Fruit fly (Drosophila melanogaster) whole organism, prepupa: Measurements from ENCODE around the gene scat.

Experiments used
- Blimp-1 ChIP-seq: fragments of 200-800 bp; sonication (Bioruptor generic); optimal IDR thresholded peaks from 3 replicates; lab custom pipeline; 2017; ENCODE audit warnings: missing biosample characterization, missing genetic modification characterization, mild to moderate bottlenecking, moderate library complexity, missing genetic modification reagents
- CG10631 ChIP-seq: fragments of 200-800 bp; sonication (Bioruptor generic); optimal IDR thresholded peaks from 2 replicates; lab custom pipeline; 2016; ENCODE audit warnings: missing biosample characterization, missing genetic modification characterization
- CG10669 ChIP-seq: fragments of 200-800 bp; sonication (Bioruptor generic); optimal IDR thresholded peaks from 3 replicates; lab custom pipeline; 2018; ENCODE audit warnings: missing biosample characterization, mild to moderate bottlenecking, missing genetic modification characterization, moderate library complexity
- CG11294 ChIP-seq: fragments of 200-800 bp; sonication (Bioruptor generic); IDR thresholded peaks from 2 replicates; pipeline ENCODE4 v1.3.6; 2022; ENCODE audit warnings: missing biosample characterization, missing genetic modification characterization
- CG11762 ChIP-seq: fragments of 200-800 bp; sonication (Bioruptor generic); optimal IDR thresholded peaks from 3 replicates; lab custom pipeline; 2016; ENCODE audit warnings: missing biosample characterization, missing genetic modification characterization; ENCODE audit not compliant: insufficient read depth
- CG11902 ChIP-seq: fragments of 200-800 bp; sonication (Bioruptor generic); optimal IDR thresholded peaks from 3 replicates; lab custom pipeline; 2016; ENCODE audit warnings: missing biosample characterization, missing genetic modification characterization
- CG1621 ChIP-seq: fragments of 200-800 bp; sonication (Bioruptor generic); optimal IDR thresholded peaks from 3 replicates; lab custom pipeline; 2018; ENCODE audit warnings: missing biosample characterization, mild to moderate bottlenecking, missing genetic modification characterization
- CG3032 ChIP-seq: fragments of 200-800 bp; optimal IDR thresholded peaks from 2 replicates; lab custom pipeline; 2019; ENCODE audit warnings: missing biosample characterization, mild to moderate bottlenecking, missing genetic modification characterization, moderate library complexity
- CG31627 ChIP-seq: fragments of 200-800 bp; sonication (Bioruptor generic); optimal IDR thresholded peaks from 3 replicates; lab custom pipeline; 2016; ENCODE audit warnings: missing biosample characterization, missing genetic modification characterization
- CG32006 ChIP-seq: fragments of 200-800 bp; sonication (Bioruptor generic); optimal IDR thresholded peaks from 3 replicates; lab custom pipeline; 2017; ENCODE audit warnings: missing biosample characterization, mild to moderate bottlenecking, missing genetic modification characterization
- CG34406 ChIP-seq: fragments of 200-800 bp; sonication (Bioruptor generic); optimal IDR thresholded peaks from 3 replicates; lab custom pipeline; 2016; ENCODE audit warnings: missing biosample characterization, missing genetic modification characterization
- CG3919 ChIP-seq: fragments of 200-800 bp; sonication (Bioruptor generic); optimal IDR thresholded peaks from 3 replicates; lab custom pipeline; 2016; ENCODE audit warnings: missing biosample characterization, missing genetic modification characterization
- CG6276 ChIP-seq: fragments of 200-800 bp; sonication (Bioruptor generic); optimal IDR thresholded peaks from 2 replicates; lab custom pipeline; 2017; ENCODE audit warnings: missing biosample characterization, mild to moderate bottlenecking, missing genetic modification characterization
- CG6792 ChIP-seq: fragments of 200-800 bp; sonication (Bioruptor generic); optimal IDR thresholded peaks from 3 replicates; lab custom pipeline; 2016; ENCODE audit warnings: missing biosample characterization, missing genetic modification characterization
- CG6808 ChIP-seq: fragments of 200-800 bp; sonication (Bioruptor generic); optimal IDR thresholded peaks from 3 replicates; lab custom pipeline; 2017; ENCODE audit warnings: missing biosample characterization, missing genetic modification characterization, mild to moderate bottlenecking, moderate library complexity, missing genetic modification reagents
- CG6854 ChIP-seq: fragments of 200-800 bp; sonication (Bioruptor generic); optimal IDR thresholded peaks from 2 replicates; lab custom pipeline; 2017; ENCODE audit warnings: missing biosample characterization, mild to moderate bottlenecking, missing genetic modification characterization
- CG7368 ChIP-seq: fragments of 200-800 bp; sonication (Bioruptor generic); optimal IDR thresholded peaks from 3 replicates; lab custom pipeline; 2016; ENCODE audit warnings: missing biosample characterization, missing genetic modification characterization
- CG8119 ChIP-seq: fragments of 200-800 bp; sonication (Bioruptor generic); IDR thresholded peaks from 3 replicates; pipeline ENCODE4 v1.3.6; 2022; ENCODE audit warnings: missing biosample characterization, missing genetic modification characterization
- CG8632 ChIP-seq: fragments of 200-800 bp; sonication (Bioruptor generic); optimal IDR thresholded peaks from 3 replicates; lab custom pipeline; 2016; ENCODE audit warnings: missing biosample characterization, missing genetic modification characterization
- CG9139 ChIP-seq: fragments of 200-800 bp; sonication (Bioruptor generic); optimal IDR thresholded peaks from 3 replicates; lab custom pipeline; 2017; ENCODE audit warnings: missing biosample characterization, mild to moderate bottlenecking, missing genetic modification characterization
- Eip75B ChIP-seq: fragments of 200-800 bp; sonication (Bioruptor generic); optimal IDR thresholded peaks from 3 replicates; lab custom pipeline; 2016; ENCODE audit warnings: missing biosample characterization, missing genetic modification characterization
- Eip78C ChIP-seq: fragments of 200-800 bp; sonication (Bioruptor generic); peaks from one replicate; lab custom pipeline; 2016; ENCODE audit warnings: missing biosample characterization, missing genetic modification characterization
- Ets21C ChIP-seq: fragments of 200-800 bp; sonication (Bioruptor generic); optimal IDR thresholded peaks from 3 replicates; lab custom pipeline; 2016; ENCODE audit warnings: missing biosample characterization, missing genetic modification characterization
- Gug ChIP-seq: fragments of 200-800 bp; sonication (Bioruptor generic); IDR thresholded peaks from 2 replicates; pipeline ENCODE4 v1.3.6; 2022; ENCODE audit warnings: missing biosample characterization, missing genetic modification characterization
- Hr38 ChIP-seq: sonication (Bioruptor generic); optimal IDR thresholded peaks from 2 replicates; lab custom pipeline; 2016; ENCODE audit warnings: missing biosample characterization, missing genetic modification characterization
- Hr39 ChIP-seq: fragments of 200-800 bp; sonication (Bioruptor generic); optimal IDR thresholded peaks from 2 replicates; lab custom pipeline; 2016; ENCODE audit warnings: missing biosample characterization, missing genetic modification characterization
- Hr4 ChIP-seq: fragments of 200-800 bp; sonication (Bioruptor generic); optimal IDR thresholded peaks from 3 replicates; lab custom pipeline; 2016; ENCODE audit warnings: missing biosample characterization, missing genetic modification characterization
- Lpt ChIP-seq: fragments of 200-800 bp; sonication (Bioruptor generic); optimal IDR thresholded peaks from 3 replicates; lab custom pipeline; 2016; ENCODE audit warnings: missing biosample characterization, missing genetic modification characterization
- Met ChIP-seq: fragments of 200-800 bp; sonication (Bioruptor generic); optimal IDR thresholded peaks from 3 replicates; lab custom pipeline; 2016; ENCODE audit warnings: missing biosample characterization, missing genetic modification characterization
- Smox ChIP-seq: fragments of 200-800 bp; sonication (Bioruptor generic); optimal IDR thresholded peaks from 3 replicates; lab custom pipeline; 2016; ENCODE audit warnings: missing biosample characterization, missing genetic modification characterization
- Sox14 ChIP-seq: fragments of 200-800 bp; sonication (Bioruptor generic); optimal IDR thresholded peaks from 3 replicates; lab custom pipeline; 2016; ENCODE audit warnings: missing biosample characterization, missing genetic modification characterization
- Sox15 ChIP-seq: fragments of 200-800 bp; sonication (Bioruptor generic); optimal IDR thresholded peaks from 3 replicates; lab custom pipeline; 2016; ENCODE audit warnings: missing biosample characterization, missing genetic modification characterization
- achi ChIP-seq: fragments of 200-800 bp; sonication (Bioruptor generic); optimal IDR thresholded peaks from 3 replicates; lab custom pipeline; 2016; ENCODE audit warnings: missing biosample characterization, missing genetic modification characterization
- acj6 ChIP-seq: fragments of 200-800 bp; sonication (Bioruptor generic); optimal IDR thresholded peaks from 3 replicates; lab custom pipeline; 2016; ENCODE audit warnings: missing biosample characterization, missing genetic modification characterization
- cyc ChIP-seq: fragments of 200-800 bp; sonication (Bioruptor generic); optimal IDR thresholded peaks from 3 replicates; lab custom pipeline; 2016; ENCODE audit warnings: missing biosample characterization, missing genetic modification characterization
- dac ChIP-seq: fragments of 200-800 bp; sonication (Bioruptor generic); optimal IDR thresholded peaks from 2 replicates; lab custom pipeline; 2017; ENCODE audit warnings: missing biosample characterization, mild to moderate bottlenecking, missing genetic modification characterization
- dsx ChIP-seq: fragments of 200-800 bp; optimal IDR thresholded peaks from 3 replicates; lab custom pipeline; 2019; ENCODE audit warnings: missing biosample characterization, mild to moderate bottlenecking, missing genetic modification characterization, moderate library complexity; ENCODE audit not compliant: poor library complexity, severe bottlenecking
- eg ChIP-seq: fragments of 200-800 bp; sonication (Bioruptor generic); IDR thresholded peaks from 3 replicates; pipeline ENCODE4 v1.3.6; 2022; ENCODE audit warnings: missing biosample characterization, missing genetic modification characterization
- esn ChIP-seq: fragments of 200-800 bp; sonication (Bioruptor generic); optimal IDR thresholded peaks from 2 replicates; lab custom pipeline; 2016; ENCODE audit warnings: missing biosample characterization, mild to moderate bottlenecking, missing genetic modification characterization, moderate library complexity
- fd59A ChIP-seq: fragments of 200-800 bp; sonication (Bioruptor generic); optimal IDR thresholded peaks from 2 replicates; lab custom pipeline; 2017; ENCODE audit warnings: missing biosample characterization, mild to moderate bottlenecking, missing genetic modification characterization, missing genetic modification reagents
- fd85E ChIP-seq: fragments of 200-800 bp; sonication (Bioruptor generic); optimal IDR thresholded peaks from 3 replicates; lab custom pipeline; 2016; ENCODE audit warnings: missing biosample characterization, missing genetic modification characterization
- fkh ChIP-seq: fragments of 200-800 bp; sonication (Bioruptor generic); optimal IDR thresholded peaks from 3 replicates; lab custom pipeline; 2017; ENCODE audit warnings: missing biosample characterization, mild to moderate bottlenecking, missing genetic modification characterization, moderate library complexity
- lz ChIP-seq: fragments of 200-800 bp; sonication (Bioruptor generic); optimal IDR thresholded peaks from 3 replicates; lab custom pipeline; 2016; ENCODE audit warnings: missing biosample characterization, missing genetic modification characterization
- salr ChIP-seq, 2 experiments: fragments of 200-800 bp; sonication (Bioruptor generic); optimal IDR thresholded peaks; 3 replicates each; lab custom pipeline; 2016 to 2018; ENCODE audit warnings: missing biosample characterization in 2 of 2, missing genetic modification characterization in 2 of 2, mild to moderate bottlenecking in 1 of 2
- spab ChIP-seq: fragments of 200-800 bp; sonication (Bioruptor generic); optimal IDR thresholded peaks from 2 replicates; lab custom pipeline; 2017; ENCODE audit warnings: missing biosample characterization, mild to moderate bottlenecking, missing genetic modification characterization, missing genetic modification reagents
- ss ChIP-seq, 2 experiments: fragments of 200-800 bp; sonication (Bioruptor generic); optimal IDR thresholded peaks; 2 replicates in 1 of 2; 3 replicates in 1 of 2; lab custom pipeline; 2017 to 2018; ENCODE audit warnings: mild to moderate bottlenecking in 2 of 2, missing biosample characterization in 2 of 2, missing genetic modification characterization in 2 of 2, moderate library complexity in 1 of 2
- svp ChIP-seq: fragments of 200-800 bp; sonication (Bioruptor generic); peaks from one replicate; lab custom pipeline; 2016; ENCODE audit warnings: missing biosample characterization, missing genetic modification characterization
- topi ChIP-seq: fragments of 200-800 bp; sonication (Bioruptor generic); optimal IDR thresholded peaks from 3 replicates; lab custom pipeline; 2016; ENCODE audit warnings: missing biosample characterization, missing genetic modification characterization

The scat gene

DNA sequence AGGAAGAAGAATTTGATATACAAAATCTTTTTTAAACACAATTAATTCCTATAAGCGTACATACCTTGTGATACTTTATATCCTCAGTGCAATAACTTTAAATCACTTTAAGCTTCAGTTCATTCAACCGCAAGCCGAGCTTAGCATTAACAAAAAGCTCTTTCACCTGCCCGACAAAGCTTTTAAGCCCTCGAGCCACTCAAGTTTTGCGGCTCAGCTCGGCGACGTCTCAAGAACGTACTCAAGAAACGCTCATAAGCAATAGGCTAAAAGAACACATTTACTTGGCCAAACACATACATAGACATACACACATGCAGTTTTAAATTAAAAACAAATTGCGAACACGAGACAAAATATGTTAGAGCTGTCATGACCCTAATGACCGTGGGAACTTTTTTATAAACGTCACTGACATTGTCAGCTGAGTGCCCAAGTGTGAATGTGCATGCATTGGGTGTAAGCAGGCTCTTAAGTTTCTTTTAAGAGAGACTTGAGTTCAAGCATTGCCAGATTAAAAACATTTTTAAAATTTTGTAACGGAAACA is 15.3 kb downstream of the scat start:
- TF ChIP-seq CG8119 (GFP tag; lab: Robert Waterston, UW) (no peak), Eip78C (GFP tag; lab: Kevin White, UChicago) (peak; percentile 42), dsx (GFP tag; lab: Kevin White, UChicago) (peak; percentile 26)

- TF ChIP-seq Blimp-1 (GFP tag; lab: Kevin White, UChicago) (no peak), Sox15 (GFP tag; lab: Kevin White, UChicago) (peak; percentile 38), CG10631 (GFP tag; lab: Kevin White, UChicago) (peak; percentile 68), CG11762 (GFP tag; lab: Kevin White, UChicago) (peak; percentile 28), Hr38 (no peak), fd85E (GFP tag; lab: Kevin White, UChicago) (no peak), Lpt (peak; percentile 47), CG6276 (GFP tag; lab: Kevin White, UChicago) (peak; percentile 52), eg (peak; percentile 82), CG7368 (GFP tag; lab: Kevin White, UChicago) (peak; percentile 23), topi (GFP tag; lab: Kevin White, UChicago) (peak; percentile 53), CG34406 (GFP tag; lab: Kevin White, UChicago) (peak; percentile 62), Ets21C (GFP tag; lab: Kevin White, UChicago) (peak; percentile 20), achi (peak; percentile 71), dac (GFP tag; lab: Kevin White, UChicago) (peak; percentile 3), cyc (GFP tag; lab: Kevin White, UChicago) (peak; percentile 32), dsx (GFP tag; lab: Kevin White, UChicago) (peak; percentile 54), CG11294 (GFP tag; lab: Robert Waterston, UW) (peak; percentile 35; the same call in 1 of the 2 replicates), CG8119 (GFP tag; lab: Robert Waterston, UW) (peak; percentile 73), CG6808 (GFP tag; lab: Kevin White, UChicago) (peak; percentile 45), fd59A (GFP tag; lab: Kevin White, UChicago) (peak; percentile 36), esn (peak; percentile 74), CG1621 (tag; lab: Kevin White, UChicago) (peak; percentile 19), CG10669 (peak; percentile 55), Eip75B (peak; percentile 57), Hr39 (GFP tag; lab: Kevin White, UChicago) (peak; percentile 33), CG31627 (peak; percentile 42), CG32006 (peak; percentile 72), lz (GFP tag; lab: Kevin White, UChicago) (peak; percentile 50), CG6792 (GFP tag; lab: Kevin White, UChicago) (peak; percentile 39), CG11902 (GFP tag; lab: Kevin White, UChicago) (no peak), salr (GFP tag; optimal IDR thresholded peaks at IDR 0.05; lab: Kevin White, UChicago) (peak in 1 of 2 experiments; percentile 69), Gug (peak; percentile 66; the same call in 1 of the 2 replicates), CG3919 (GFP tag; lab: Kevin White, UChicago) (peak; percentile 70), CG3032 (tag; lab: Kevin White, UChicago) (peak; percentile 53), Hr4 (peak; percentile 59), CG8632 (GFP tag; lab: Kevin White, UChicago) (peak; percentile 48), acj6 (GFP tag; lab: Kevin White, UChicago) (peak; percentile 70), fkh (no peak), Smox (GFP tag; lab: Kevin White, UChicago) (peak; percentile 48), CG9139 (GFP tag; lab: Kevin White, UChicago) (no peak), ss (GFP tag; optimal IDR thresholded peaks at IDR 0.05; lab: Kevin White, UChicago) (peak; percentile 10 to 41), CG6854 (GFP tag; lab: Kevin White, UChicago) (no peak), Eip78C (GFP tag; lab: Kevin White, UChicago) (peak; percentile 91), Sox14 (GFP tag; lab: Kevin White, UChicago) (peak; percentile 51), spab (peak; percentile 50), svp (GFP tag; lab: Kevin White, UChicago) (peak; percentile 70), Met (GFP tag; lab: Kevin White, UChicago) (peak; percentile 70)
These were observed 16.6 kb downstream of the scat start for dm6 chr2L:9447816-9448215.
